Worm (Caenorhabditis elegans) whole organism, L4/young adult: Measurements from ENCODE around the gene F13A2.9.

Experiments used
- W03F9.2 ChIP-seq: fragments of 150-350 bp; optimal IDR thresholded peaks from 2 replicates; lab custom pipeline; 2014; ENCODE audit warnings: missing biosample characterization, missing genetic modification characterization
- dao-5 ChIP-seq: sonication (generic microtip); optimal IDR thresholded peaks from 2 replicates; lab custom pipeline; 2016; ENCODE audit warnings: missing genotype, missing genetic modification characterization, moderate library complexity, missing compliant biosample characterization
- him-1 ChIP-seq: sonication (generic microtip); optimal IDR thresholded peaks from 2 replicates; lab custom pipeline; 2016; ENCODE audit warnings: missing genotype, missing genetic modification reagents, missing genetic modification characterization, missing compliant biosample characterization

F13A2.9 gene

ce11 chrV:4346799-4347198, 40.5 kb downstream of the F13A2.9 start, which contains the start of gene mcm-7:
Gene mcm-7, plus strand, starts transcription at chrV:4347166.
- no peak for TF ChIP-seq dao-5 (tag; lab: Kevin White, UChicago)
- no peak for TF ChIP-seq him-1
- TF ChIP-seq W03F9.2 (tag; lab: Kevin White, UChicago), result no peak

DNA sequence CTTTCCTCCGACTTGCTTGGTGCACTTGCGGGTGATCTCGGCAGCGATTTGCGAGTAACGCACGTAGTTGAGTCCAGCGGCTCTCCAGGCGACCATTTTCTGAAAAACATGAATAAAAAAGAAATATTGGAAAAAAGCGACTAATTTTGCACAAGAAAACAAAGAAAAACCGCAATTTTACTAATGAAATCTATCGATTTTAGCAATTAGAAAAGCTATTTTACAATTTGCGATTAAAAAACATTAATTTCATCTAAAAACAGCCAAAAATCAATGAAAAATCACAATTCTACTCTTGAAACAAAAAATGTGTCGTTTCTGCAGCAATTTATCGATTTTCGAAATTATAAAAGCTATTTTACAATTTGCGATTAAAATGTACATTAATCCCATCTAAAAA, 41.0 kb downstream of the F13A2.9 start, which contains the start of gene hpo-18:
Gene hpo-18 (minus strand): TSS at position 101 of the 400 bp plus-strand sequence.
- TF ChIP-seq dao-5 (tag; lab: Kevin White, UChicago), result no peak
- TF ChIP-seq W03F9.2 (tag; lab: Kevin White, UChicago), result no peak
- no peak for TF ChIP-seq him-1

DNA sequence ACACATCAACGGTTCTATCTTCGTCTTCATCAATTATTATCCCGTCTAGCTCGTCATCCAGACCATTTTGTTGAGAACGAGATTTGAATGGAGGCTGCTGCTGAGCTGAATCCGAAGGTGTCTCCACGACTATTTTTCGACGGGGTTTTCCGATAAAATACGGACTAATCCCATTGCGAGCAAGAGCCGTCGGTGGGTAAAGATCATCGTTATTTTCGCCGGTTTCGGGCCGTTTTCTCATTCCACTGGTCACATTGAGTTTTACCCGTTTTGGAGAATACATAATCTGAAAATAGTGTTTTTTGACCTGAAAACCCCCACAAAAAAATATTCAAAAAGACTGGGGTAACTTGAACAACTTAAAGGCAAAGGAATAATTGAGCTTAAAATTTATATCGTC, 41.6 kb downstream of the F13A2.9 start, which contains the start of gene figl-1:
Gene figl-1 (minus strand): TSS at position 286 of the 400 bp plus-strand sequence.
- TF ChIP-seq W03F9.2 (tag; lab: Kevin White, UChicago) (no peak), dao-5 (tag; lab: Kevin White, UChicago) (no peak), him-1 (no peak)

- TF ChIP-seq dao-5 (tag; lab: Kevin White, UChicago) (no peak), W03F9.2 (tag; lab: Kevin White, UChicago) (no peak), him-1 (no peak)
These were observed 45.6 kb downstream of the F13A2.9 start for ce11 chrV:4341736-4342135.

DNA sequence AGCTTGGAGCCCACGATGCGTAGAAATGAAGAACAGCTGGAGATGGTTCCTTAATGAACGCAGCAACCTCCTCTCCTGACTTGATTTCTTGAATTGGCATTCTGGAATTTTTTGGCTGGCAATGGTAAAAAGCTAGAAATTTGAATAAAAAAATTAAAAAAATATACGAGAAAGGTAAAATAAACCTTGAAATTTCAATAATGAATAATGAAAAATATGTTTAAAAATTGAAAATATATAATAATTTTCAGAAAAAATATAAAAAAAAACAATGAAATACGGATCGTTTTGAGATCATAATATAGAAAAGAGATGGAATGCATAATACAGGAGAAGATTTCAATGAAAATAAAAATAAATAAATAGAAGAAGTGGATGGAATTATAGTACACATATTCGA, 46.1 kb downstream of the F13A2.9 start, which contains the start of gene glrx-3:
Gene glrx-3 (minus strand): TSS at position 101 of the 400 bp plus-strand sequence.
- TF ChIP-seq dao-5 (tag; lab: Kevin White, UChicago) (no peak), him-1 (no peak), W03F9.2 (tag; lab: Kevin White, UChicago) (no peak)

- no peak for TF ChIP-seq him-1
- no peak for TF ChIP-seq W03F9.2 (tag; lab: Kevin White, UChicago)
- TF ChIP-seq dao-5 (tag; lab: Kevin White, UChicago), result no peak
These were observed 47.8 kb downstream of the F13A2.9 start for ce11 chrV:4339479-4339878.
